Worm (Caenorhabditis elegans): ENCODE data around the gene lron-7.

DNA sequence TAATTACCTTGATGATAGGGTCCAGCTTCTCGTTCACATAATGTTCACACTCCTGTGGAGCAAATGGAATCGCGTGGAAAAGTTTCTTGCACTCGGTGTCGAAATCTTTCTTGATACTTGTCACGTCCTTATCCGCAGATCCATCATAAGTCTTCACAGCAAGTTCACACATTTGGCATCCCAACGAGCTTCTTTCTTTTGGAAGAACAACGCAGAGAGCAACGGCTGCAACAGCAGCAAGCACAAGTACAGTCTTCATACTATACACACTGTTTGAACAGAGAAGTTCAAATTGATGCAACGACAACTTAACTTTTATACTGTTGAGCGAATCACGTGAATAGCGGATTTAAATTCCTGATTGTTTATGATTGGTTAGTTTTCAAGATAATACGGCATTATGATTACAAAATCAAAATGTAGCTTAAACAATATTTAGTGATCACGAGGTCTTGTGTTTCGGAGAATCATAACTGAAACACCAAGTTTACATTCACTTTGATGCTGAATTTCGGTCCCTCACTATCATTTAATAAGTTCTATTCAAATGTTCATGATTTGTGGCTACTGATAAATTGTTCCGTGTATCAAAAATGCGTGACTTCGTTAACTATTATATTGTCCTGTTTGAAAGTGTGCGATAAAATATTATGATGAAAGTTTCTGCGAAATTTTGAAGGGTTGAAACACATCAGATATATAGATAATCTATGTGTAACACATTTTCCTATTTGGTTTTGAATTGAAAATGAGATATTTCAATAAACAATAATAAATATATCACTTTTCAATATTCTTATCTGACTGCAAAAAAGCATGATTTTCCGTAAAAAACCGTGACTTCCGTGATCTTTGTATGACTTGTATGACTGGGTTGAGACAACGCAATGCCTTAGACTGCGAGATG lies 24.8 kb downstream of the lron-7 start, which contains the start of the genes spp-2 and spp-6:
- no peak for TF ChIP-seq nhr-25 (tag; optimal IDR thresholded peaks at IDR 0.05)
- TF ChIP-seq R02D3.7 (tag; optimal IDR thresholded peaks at IDR 0.05): no peak
- TF ChIP-seq fkh-10 (GFP tag; optimal IDR thresholded peaks at IDR 0.05): no peak
- no peak for TF ChIP-seq jun-1 (tag; optimal IDR thresholded peaks at IDR 0.05)
- no peak for TF ChIP-seq tbx-2 (tag; optimal IDR thresholded peaks at IDR 0.05)
- TF ChIP-seq nhr-237 (tag; optimal IDR thresholded peaks at IDR 0.05): no peak
- no peak for TF ChIP-seq ZK546.5 (tag; optimal IDR thresholded peaks at IDR 0.05)
